Worm (Caenorhabditis elegans) whole organism, mixed stage, embryonic: Measurements from ENCODE around the gene F32D8.12.

Experiments used
- ces-1 ChIP-seq: fragments of 150-350 bp; optimal IDR thresholded peaks from 2 replicates; lab custom pipeline; 2014; ENCODE audit warnings: missing biosample characterization, missing genetic modification reagents, missing genetic modification characterization
- elt-1 ChIP-seq: sonication (generic microtip); optimal IDR thresholded peaks from 2 replicates; lab custom pipeline; 2017; ENCODE audit warnings: missing genetic modification characterization, mild to moderate bottlenecking, missing compliant biosample characterization, antibody characterized with exemption, moderate library complexity, borderline replicate concordance; ENCODE audit not compliant: insufficient read depth
- lin-13 ChIP-seq: fragments of 150-350 bp; optimal IDR thresholded peaks from 2 replicates; lab custom pipeline; 2014; ENCODE audit warnings: missing biosample characterization, missing genetic modification characterization
- lsy-2 ChIP-seq: fragments of 150-350 bp; optimal IDR thresholded peaks from 2 replicates; lab custom pipeline; 2014; ENCODE audit warnings: missing biosample characterization, missing genetic modification characterization
- mep-1 ChIP-seq: fragments of 150-350 bp; optimal IDR thresholded peaks from 2 replicates; lab custom pipeline; 2017; ENCODE audit warnings: missing biosample characterization, missing genetic modification reagents, missing genetic modification characterization, inconsistent platforms
- nhr-12 ChIP-seq: fragments of 150-350 bp; optimal IDR thresholded peaks from 2 replicates; lab custom pipeline; 2014; ENCODE audit warnings: missing biosample characterization, missing genetic modification characterization
- nhr-237 ChIP-seq: fragments of 150-350 bp; optimal IDR thresholded peaks from 2 replicates; lab custom pipeline; 2014; ENCODE audit warnings: missing biosample characterization, missing genetic modification characterization
- pha-4 ChIP-seq: fragments of 150-350 bp; optimal IDR thresholded peaks from 2 replicates; lab custom pipeline; 2018; ENCODE audit warnings: missing biosample characterization, missing genetic modification reagents, missing genetic modification characterization
- unc-62 ChIP-seq: fragments of 150-350 bp; optimal IDR thresholded peaks from 2 replicates; lab custom pipeline; 2014; ENCODE audit warnings: missing biosample characterization, missing genetic modification reagents, missing genetic modification characterization
- ztf-11 ChIP-seq: fragments of 150-350 bp; optimal IDR thresholded peaks from 2 replicates; lab custom pipeline; 2014; ENCODE audit warnings: missing biosample characterization, missing genetic modification characterization

ce11 chrV:10856901-10857637, 33.8 kb downstream of the F32D8.12 start:
- TF ChIP-seq lsy-2 (tag; lab: Kevin White, UChicago): no peak
- no peak for TF ChIP-seq pha-4 (tag; lab: Kevin White, UChicago)
- TF ChIP-seq ces-1: no peak
- no peak for TF ChIP-seq mep-1 (tag; lab: Kevin White, UChicago)
- TF ChIP-seq lin-13 (tag; lab: Kevin White, UChicago): no peak
- no peak for TF ChIP-seq elt-1 (tag; lab: Kevin White, UChicago)
- TF ChIP-seq unc-62 (GFP tag; lab: Kevin White, UChicago): no peak
- TF ChIP-seq ztf-11 (tag; lab: Kevin White, UChicago): no peak
- no peak for TF ChIP-seq nhr-237
- no peak for TF ChIP-seq nhr-12
